Fruit fly (Drosophila melanogaster) Kc167 (cell line): ENCODE measurements around the gene CG5928.

ENCODE experiments used
- Myc ChIP-seq: fragments of >200 bp; optimal IDR thresholded peaks from 2 replicates; lab custom pipeline; 2017; ENCODE audit warnings: missing external identifiers
- psq ChIP-seq: fragments of >200 bp; optimal IDR thresholded peaks from 2 replicates; lab custom pipeline; 2017; ENCODE audit warnings: missing external identifiers

DNA sequence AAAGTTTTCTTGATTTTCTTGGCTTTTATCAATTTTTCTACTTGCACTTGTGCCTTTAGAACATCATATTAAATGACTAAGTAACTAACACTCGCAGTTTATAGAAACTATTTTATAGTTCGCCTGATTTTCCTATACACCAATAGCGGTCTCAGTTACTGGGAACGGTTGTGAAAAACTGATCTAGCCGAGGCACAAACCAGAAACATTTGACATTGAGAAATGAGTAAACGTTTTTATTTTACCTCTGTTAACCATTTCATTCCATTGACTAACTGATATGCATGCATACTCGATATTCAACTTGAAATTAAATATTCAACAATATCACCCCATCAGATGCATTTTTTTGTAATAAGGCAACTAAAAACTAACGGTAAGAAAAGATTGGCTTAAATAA is 32.4 kb upstream of the CG5928 start:
- no peak for TF ChIP-seq Myc (lab: Kevin White, UChicago)
- TF ChIP-seq psq, result no peak
